Fruit fly (Drosophila melanogaster): ENCODE results near the gene CG13898.

DNA sequence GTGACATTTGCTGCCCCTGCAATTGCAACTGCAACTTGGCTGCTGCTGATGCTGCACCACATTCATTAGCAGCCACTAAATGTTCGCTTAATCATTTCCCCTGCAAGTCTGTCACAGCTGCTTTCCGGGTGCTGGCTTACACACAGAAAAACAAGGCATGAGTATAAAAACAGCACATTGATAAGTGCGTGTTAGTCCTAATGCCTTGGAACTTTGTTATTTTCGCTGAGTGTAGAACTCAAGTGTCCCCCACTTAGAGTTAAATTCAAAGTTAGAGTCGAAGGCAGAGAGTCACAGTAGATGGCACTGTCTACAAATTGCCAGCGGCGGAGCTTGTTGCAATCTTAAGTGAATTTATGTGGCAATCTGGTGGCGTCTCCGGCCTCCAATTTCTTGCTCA lies 10.1 kb upstream of the CG13898 start:
- TF ChIP-seq usp (GFP tag; optimal IDR thresholded peaks at IDR 0.05) (no peak), psq (optimal IDR thresholded peaks at IDR 0.05) (no peak), CG8478 (optimal IDR thresholded peaks at IDR 0.05) (no peak), pan (optimal IDR thresholded peaks at IDR 0.05) (no peak), EcR (GFP tag; optimal IDR thresholded peaks at IDR 0.05) (no peak)

Measured in whole organism.